Fruit fly (Drosophila melanogaster) whole organism, prepupa: ENCODE measurements around the gene BNIP3.

Source experiments
- Blimp-1 ChIP-seq: fragments of 200-800 bp; sonication (Bioruptor generic); optimal IDR thresholded peaks from 3 replicates; lab custom pipeline; 2017; ENCODE audit warnings: missing biosample characterization, missing genetic modification characterization, mild to moderate bottlenecking, moderate library complexity, missing genetic modification reagents
- CG10631 ChIP-seq: fragments of 200-800 bp; sonication (Bioruptor generic); optimal IDR thresholded peaks from 2 replicates; lab custom pipeline; 2016; ENCODE audit warnings: missing biosample characterization, missing genetic modification characterization
- CG10669 ChIP-seq: fragments of 200-800 bp; sonication (Bioruptor generic); optimal IDR thresholded peaks from 3 replicates; lab custom pipeline; 2018; ENCODE audit warnings: missing biosample characterization, mild to moderate bottlenecking, missing genetic modification characterization, moderate library complexity
- CG11762 ChIP-seq: fragments of 200-800 bp; sonication (Bioruptor generic); optimal IDR thresholded peaks from 3 replicates; lab custom pipeline; 2016; ENCODE audit warnings: missing biosample characterization, missing genetic modification characterization; ENCODE audit not compliant: insufficient read depth
- CG16779 ChIP-seq: fragments of 200-800 bp; sonication (Bioruptor generic); optimal IDR thresholded peaks from 3 replicates; lab custom pipeline; 2017; ENCODE audit warnings: missing biosample characterization, mild to moderate bottlenecking, missing genetic modification characterization
- CG3032 ChIP-seq: fragments of 200-800 bp; optimal IDR thresholded peaks from 2 replicates; lab custom pipeline; 2019; ENCODE audit warnings: missing biosample characterization, mild to moderate bottlenecking, missing genetic modification characterization, moderate library complexity
- CG32006 ChIP-seq: fragments of 200-800 bp; sonication (Bioruptor generic); optimal IDR thresholded peaks from 3 replicates; lab custom pipeline; 2017; ENCODE audit warnings: missing biosample characterization, mild to moderate bottlenecking, missing genetic modification characterization
- CG34406 ChIP-seq: fragments of 200-800 bp; sonication (Bioruptor generic); optimal IDR thresholded peaks from 3 replicates; lab custom pipeline; 2016; ENCODE audit warnings: missing biosample characterization, missing genetic modification characterization
- CG4318 ChIP-seq: fragments of 200-800 bp; sonication (Bioruptor generic); optimal IDR thresholded peaks from 3 replicates; lab custom pipeline; 2017; ENCODE audit warnings: missing biosample characterization, mild to moderate bottlenecking, missing genetic modification characterization
- CG6163 ChIP-seq: fragments of 200-800 bp; sonication (Bioruptor generic); IDR thresholded peaks from 3 replicates; pipeline ENCODE4 v1.3.6; 2022; ENCODE audit warnings: missing biosample characterization, missing genetic modification characterization
- CG6276 ChIP-seq: fragments of 200-800 bp; sonication (Bioruptor generic); optimal IDR thresholded peaks from 2 replicates; lab custom pipeline; 2017; ENCODE audit warnings: missing biosample characterization, mild to moderate bottlenecking, missing genetic modification characterization
- CG7368 ChIP-seq: fragments of 200-800 bp; sonication (Bioruptor generic); optimal IDR thresholded peaks from 3 replicates; lab custom pipeline; 2016; ENCODE audit warnings: missing biosample characterization, missing genetic modification characterization
- CG8319 ChIP-seq: fragments of 200-800 bp; sonication (Bioruptor generic); optimal IDR thresholded peaks from 3 replicates; lab custom pipeline; 2016; ENCODE audit warnings: missing biosample characterization, missing genetic modification characterization
- CG8632 ChIP-seq: fragments of 200-800 bp; sonication (Bioruptor generic); optimal IDR thresholded peaks from 3 replicates; lab custom pipeline; 2016; ENCODE audit warnings: missing biosample characterization, missing genetic modification characterization
- CG9139 ChIP-seq: fragments of 200-800 bp; sonication (Bioruptor generic); optimal IDR thresholded peaks from 3 replicates; lab custom pipeline; 2017; ENCODE audit warnings: missing biosample characterization, mild to moderate bottlenecking, missing genetic modification characterization
- Eip75B ChIP-seq: fragments of 200-800 bp; sonication (Bioruptor generic); optimal IDR thresholded peaks from 3 replicates; lab custom pipeline; 2016; ENCODE audit warnings: missing biosample characterization, missing genetic modification characterization
- Eip78C ChIP-seq: fragments of 200-800 bp; sonication (Bioruptor generic); peaks from one replicate; lab custom pipeline; 2016; ENCODE audit warnings: missing biosample characterization, missing genetic modification characterization
- Eip93F ChIP-seq: fragments of 200-800 bp; sonication (Bioruptor generic); optimal IDR thresholded peaks from 2 replicates; lab custom pipeline; 2016; ENCODE audit warnings: missing biosample characterization, mild to moderate bottlenecking, missing genetic modification characterization
- Ets21C ChIP-seq: fragments of 200-800 bp; sonication (Bioruptor generic); optimal IDR thresholded peaks from 3 replicates; lab custom pipeline; 2016; ENCODE audit warnings: missing biosample characterization, missing genetic modification characterization
- Ets96B ChIP-seq: fragments of 200-800 bp; optimal IDR thresholded peaks from 2 replicates; lab custom pipeline; 2019; ENCODE audit warnings: missing biosample characterization, mild to moderate bottlenecking, missing genetic modification characterization, moderate library complexity
- Hr4 ChIP-seq: fragments of 200-800 bp; sonication (Bioruptor generic); optimal IDR thresholded peaks from 3 replicates; lab custom pipeline; 2016; ENCODE audit warnings: missing biosample characterization, missing genetic modification characterization
- Lpt ChIP-seq: fragments of 200-800 bp; sonication (Bioruptor generic); optimal IDR thresholded peaks from 3 replicates; lab custom pipeline; 2016; ENCODE audit warnings: missing biosample characterization, missing genetic modification characterization
- Met ChIP-seq: fragments of 200-800 bp; sonication (Bioruptor generic); optimal IDR thresholded peaks from 3 replicates; lab custom pipeline; 2016; ENCODE audit warnings: missing biosample characterization, missing genetic modification characterization
- Smox ChIP-seq: fragments of 200-800 bp; sonication (Bioruptor generic); optimal IDR thresholded peaks from 3 replicates; lab custom pipeline; 2016; ENCODE audit warnings: missing biosample characterization, missing genetic modification characterization
- Sox14 ChIP-seq: fragments of 200-800 bp; sonication (Bioruptor generic); optimal IDR thresholded peaks from 3 replicates; lab custom pipeline; 2016; ENCODE audit warnings: missing biosample characterization, missing genetic modification characterization
- acj6 ChIP-seq: fragments of 200-800 bp; sonication (Bioruptor generic); optimal IDR thresholded peaks from 3 replicates; lab custom pipeline; 2016; ENCODE audit warnings: missing biosample characterization, missing genetic modification characterization
- dsx ChIP-seq: fragments of 200-800 bp; optimal IDR thresholded peaks from 3 replicates; lab custom pipeline; 2019; ENCODE audit warnings: missing biosample characterization, mild to moderate bottlenecking, missing genetic modification characterization, moderate library complexity; ENCODE audit not compliant: poor library complexity, severe bottlenecking
- esn ChIP-seq: fragments of 200-800 bp; sonication (Bioruptor generic); optimal IDR thresholded peaks from 2 replicates; lab custom pipeline; 2016; ENCODE audit warnings: missing biosample characterization, mild to moderate bottlenecking, missing genetic modification characterization, moderate library complexity
- fd85E ChIP-seq: fragments of 200-800 bp; sonication (Bioruptor generic); optimal IDR thresholded peaks from 3 replicates; lab custom pipeline; 2016; ENCODE audit warnings: missing biosample characterization, missing genetic modification characterization
- fkh ChIP-seq: fragments of 200-800 bp; sonication (Bioruptor generic); optimal IDR thresholded peaks from 3 replicates; lab custom pipeline; 2017; ENCODE audit warnings: missing biosample characterization, mild to moderate bottlenecking, missing genetic modification characterization, moderate library complexity
- lz ChIP-seq: fragments of 200-800 bp; sonication (Bioruptor generic); optimal IDR thresholded peaks from 3 replicates; lab custom pipeline; 2016; ENCODE audit warnings: missing biosample characterization, missing genetic modification characterization
- net ChIP-seq: fragments of 200-800 bp; sonication (Bioruptor generic); optimal IDR thresholded peaks from 3 replicates; lab custom pipeline; 2016; ENCODE audit warnings: missing biosample characterization, missing genetic modification characterization
- pdm3 ChIP-seq: fragments of 200-800 bp; sonication (Bioruptor generic); optimal IDR thresholded peaks from 3 replicates; lab custom pipeline; 2016; ENCODE audit warnings: missing biosample characterization, missing genetic modification characterization
- ss ChIP-seq, 2 experiments: fragments of 200-800 bp; sonication (Bioruptor generic); optimal IDR thresholded peaks; 2 replicates in 1 of 2; 3 replicates in 1 of 2; lab custom pipeline; 2017 to 2018; ENCODE audit warnings: mild to moderate bottlenecking in 2 of 2, missing biosample characterization in 2 of 2, missing genetic modification characterization in 2 of 2, moderate library complexity in 1 of 2
- topi ChIP-seq: fragments of 200-800 bp; sonication (Bioruptor generic); optimal IDR thresholded peaks from 3 replicates; lab custom pipeline; 2016; ENCODE audit warnings: missing biosample characterization, missing genetic modification characterization
- vri ChIP-seq: fragments of 200-800 bp; sonication (Bioruptor generic); optimal IDR thresholded peaks from 3 replicates; lab custom pipeline; 2016; ENCODE audit warnings: missing biosample characterization, mild to moderate bottlenecking, missing genetic modification characterization

The BNIP3 gene

DNA sequence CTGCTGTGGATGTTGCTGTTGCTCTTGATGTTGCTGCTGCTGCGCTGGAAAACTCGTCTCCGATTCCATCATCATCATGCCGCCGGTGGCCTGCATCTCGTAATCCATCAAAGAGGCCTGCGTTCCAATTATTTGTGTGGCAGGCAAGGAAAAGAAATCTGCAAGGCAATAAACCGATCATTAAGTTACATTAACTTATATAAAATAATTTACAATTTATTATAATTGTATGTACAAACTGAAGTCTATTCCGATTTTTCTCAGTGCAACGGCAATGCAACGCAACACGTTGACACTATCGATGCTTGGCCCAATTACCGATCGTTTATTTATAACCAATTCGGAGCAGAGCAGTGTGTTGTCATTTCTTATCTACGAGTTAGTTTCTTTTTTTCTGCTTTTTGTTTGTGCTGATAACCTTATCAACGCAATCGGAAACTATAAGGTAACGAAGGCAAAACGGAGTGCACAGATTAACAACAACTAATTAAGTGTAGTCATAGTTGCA is 48.1 kb downstream of the BNIP3 start (continued):
- no peak for TF ChIP-seq Eip93F (GFP tag; lab: Kevin White, UChicago)
- TF ChIP-seq Eip78C (GFP tag; lab: Kevin White, UChicago): peak; percentile 75
- TF ChIP-seq Blimp-1 (GFP tag; lab: Kevin White, UChicago): no peak
- TF ChIP-seq CG6163 (GFP tag; lab: Robert Waterston, UW): peak; percentile 81
- TF ChIP-seq ss (GFP tag; optimal IDR thresholded peaks at IDR 0.05; lab: Kevin White, UChicago): no peak
- peak; percentile 1 for TF ChIP-seq Lpt (GFP tag; lab: Kevin White, UChicago)
- no peak for TF ChIP-seq fd85E (GFP tag; lab: Kevin White, UChicago)
- no peak for TF ChIP-seq esn
- TF ChIP-seq Sox14: no peak
- peak; percentile 50 for TF ChIP-seq CG6276 (GFP tag; lab: Kevin White, UChicago)
- no peak for TF ChIP-seq fkh (GFP tag; lab: Kevin White, UChicago)
- no peak for TF ChIP-seq Eip75B (GFP tag; lab: Kevin White, UChicago)
- TF ChIP-seq CG8632: peak; percentile 24
- no peak for TF ChIP-seq Met
- TF ChIP-seq acj6 (GFP tag; lab: Kevin White, UChicago): peak; percentile 8

DNA sequence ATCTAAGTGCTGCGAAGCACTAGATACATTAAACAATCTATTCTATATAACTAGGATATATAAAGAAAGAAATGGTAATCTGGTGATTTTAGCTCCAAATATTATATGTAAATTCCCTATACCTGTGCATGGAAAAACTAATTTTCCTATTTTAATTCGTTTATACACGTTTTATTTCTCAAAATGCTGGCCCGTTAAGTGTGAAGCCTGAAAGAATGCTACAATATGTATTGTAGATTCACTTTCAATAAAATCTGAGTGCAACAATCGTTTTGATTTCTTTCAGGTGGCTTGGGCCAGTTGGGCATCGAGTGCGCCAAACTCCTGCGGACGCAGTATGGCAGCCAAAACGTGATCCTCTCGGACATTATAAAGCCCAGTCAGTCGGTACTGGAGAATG is 51.8 kb downstream of the BNIP3 start:
- TF ChIP-seq CG11762 (GFP tag; lab: Kevin White, UChicago) (no peak), Blimp-1 (GFP tag; lab: Kevin White, UChicago) (peak; percentile 49)

DNA sequence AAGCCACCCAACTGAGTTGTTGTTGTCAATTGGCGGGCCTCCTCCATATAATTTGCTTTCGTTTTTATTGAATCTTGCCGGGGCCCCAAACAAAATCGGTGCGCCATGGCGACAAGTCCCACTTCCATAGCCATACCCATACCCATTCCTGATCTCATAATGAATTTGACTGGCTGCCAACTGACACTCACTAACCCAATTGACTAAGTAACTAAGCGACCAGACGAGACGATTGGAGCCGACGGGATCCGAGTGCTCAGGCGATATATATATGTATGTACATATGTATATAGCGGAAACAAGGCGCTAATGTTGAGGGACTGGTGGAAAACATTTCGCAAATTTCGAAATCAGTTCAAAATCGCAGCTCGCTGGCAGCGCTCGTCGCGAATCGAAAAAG is 52.6 kb downstream of the BNIP3 start, which contains the start of gene Tdh:
Gene Tdh, plus strand, starts transcription at position 346 of the 400 bp plus-strand sequence.
- TF ChIP-seq CG4318: no peak
- no peak for TF ChIP-seq vri (GFP tag; lab: Kevin White, UChicago)

DNA sequence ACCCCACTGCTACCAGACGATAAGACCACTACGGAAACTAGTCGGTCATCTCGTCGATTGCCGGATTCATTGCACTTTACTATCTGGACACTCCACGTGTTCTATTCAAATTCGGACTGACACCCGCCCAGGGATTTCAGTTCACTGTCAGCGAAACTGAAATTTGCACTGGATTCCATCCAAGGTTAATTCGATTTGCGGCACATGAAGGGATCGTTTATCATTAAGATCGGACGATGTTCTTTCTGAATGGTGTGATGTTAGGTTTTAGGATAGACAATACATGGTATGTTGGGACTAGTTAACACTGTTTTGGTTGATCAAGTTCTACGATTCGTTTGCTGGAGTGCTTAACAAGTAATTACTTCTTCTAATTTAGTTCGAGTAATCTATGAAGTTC is 53.3 kb downstream of the BNIP3 start, which contains the start of gene CG42764:
Gene CG42764, minus strand, starts transcription at position 101 of the 400 bp plus-strand sequence.
- no peak for TF ChIP-seq CG8319 (GFP tag; lab: Kevin White, UChicago)
- no peak for TF ChIP-seq lz
- TF ChIP-seq CG9139 (GFP tag; lab: Kevin White, UChicago): no peak
- TF ChIP-seq Ets21C (GFP tag; lab: Kevin White, UChicago): no peak
- no peak for TF ChIP-seq Smox (GFP tag; lab: Kevin White, UChicago)
- TF ChIP-seq CG16779 (tag; lab: Kevin White, UChicago): no peak
- no peak for TF ChIP-seq net (GFP tag; lab: Kevin White, UChicago)
- no peak for TF ChIP-seq vri (GFP tag; lab: Kevin White, UChicago)
- no peak for TF ChIP-seq CG34406 (GFP tag; lab: Kevin White, UChicago)
- TF ChIP-seq CG7368 (GFP tag; lab: Kevin White, UChicago): no peak
- no peak for TF ChIP-seq topi (GFP tag; lab: Kevin White, UChicago)
- no peak for TF ChIP-seq CG10669

DNA sequence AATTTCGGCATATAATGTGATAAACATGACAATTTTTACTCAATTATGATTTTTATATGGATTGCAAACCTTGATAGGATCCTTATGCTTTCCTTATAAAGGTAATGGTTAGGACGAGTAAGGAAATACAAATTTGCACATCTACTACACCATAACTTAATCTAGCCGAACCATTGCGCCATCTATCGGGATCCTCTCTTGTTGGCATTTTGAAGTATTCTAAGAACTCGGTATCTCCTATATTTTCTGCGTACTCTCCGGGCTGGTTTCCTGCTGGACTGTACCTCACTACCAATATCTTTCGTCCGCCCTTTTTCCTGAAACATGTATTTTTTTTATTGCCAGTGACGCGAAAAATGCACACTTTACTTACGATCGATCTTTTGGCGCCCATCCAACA is 54.5 kb downstream of the BNIP3 start, which contains the start of gene atk:
Gene atk, minus strand, starts transcription at position 186 of the 400 bp plus-strand sequence.
- TF ChIP-seq Hr4: no peak
- no peak for TF ChIP-seq pdm3 (GFP tag; lab: Kevin White, UChicago)
- TF ChIP-seq Ets21C (GFP tag; lab: Kevin White, UChicago): no peak
- no peak for TF ChIP-seq CG32006 (GFP tag; lab: Kevin White, UChicago)
- TF ChIP-seq Eip75B (GFP tag; lab: Kevin White, UChicago): no peak
- no peak for TF ChIP-seq CG3032 (tag; lab: Kevin White, UChicago)
- no peak for TF ChIP-seq CG10631 (GFP tag; lab: Kevin White, UChicago)
- TF ChIP-seq dsx (GFP tag; lab: Kevin White, UChicago): no peak
- TF ChIP-seq CG6276 (GFP tag; lab: Kevin White, UChicago): no peak
- no peak for TF ChIP-seq CG4318
- TF ChIP-seq esn: no peak
- no peak for TF ChIP-seq Ets96B (tag; lab: Kevin White, UChicago)
- TF ChIP-seq CG6163 (GFP tag; lab: Robert Waterston, UW): no peak
